Worm (Caenorhabditis elegans) whole organism, L4 larva: Measurements from ENCODE around the gene zmp-1.

Experiments
- F10B5.3 ChIP-seq: sonication (generic microtip); optimal IDR thresholded peaks from 2 replicates; lab custom pipeline; 2016; ENCODE audit warnings: mild to moderate bottlenecking, missing genetic modification characterization, missing compliant biosample characterization
- F26F4.8 ChIP-seq: fragments of 200-800 bp; sonication (Bioruptor generic); conservative IDR thresholded peaks from 2 replicates; pipeline ENCODE4 v1.3.6; 2022; ENCODE audit warnings: missing genetic modification characterization, missing compliant biosample characterization
- F44E2.7 ChIP-seq: fragments of 200-800 bp; sonication (Bioruptor generic); IDR thresholded peaks from 2 replicates; pipeline ENCODE4 v2.1.2; 2022; ENCODE audit warnings: missing genetic modification characterization, missing compliant biosample characterization
- Y105C5A.15 ChIP-seq: fragments of 200-800 bp; sonication (Bioruptor generic); IDR thresholded peaks from 2 replicates; pipeline ENCODE4 v1.3.6; 2022; ENCODE audit warnings: missing genetic modification characterization, missing compliant biosample characterization
- aha-1 ChIP-seq: fragments of 150-350 bp; peaks from one replicate; lab custom pipeline; 2014; ENCODE audit warnings: missing biosample characterization, missing genetic modification characterization
- arid-1 ChIP-seq: fragments of 200-800 bp; sonication (Bioruptor generic); conservative IDR thresholded peaks from 2 replicates; pipeline ENCODE4 v1.3.6; 2022; ENCODE audit warnings: missing genetic modification reagents, missing genetic modification characterization, missing compliant biosample characterization
- attf-4 ChIP-seq: sonication (generic microtip); optimal IDR thresholded peaks from 3 replicates; lab custom pipeline; 2017; ENCODE audit warnings: missing biosample characterization, missing genetic modification characterization
- ceh-20 ChIP-seq: fragments of 200-800 bp; sonication (Bioruptor generic); IDR thresholded peaks from 2 replicates; pipeline ENCODE4 v1.3.6; 2022; ENCODE audit warnings: missing genetic modification reagents, missing genetic modification characterization, missing compliant biosample characterization
- ceh-44 ChIP-seq: fragments of 200-800 bp; sonication (Bioruptor generic); IDR thresholded peaks from 2 replicates; pipeline ENCODE4 v1.3.6; 2022; ENCODE audit warnings: missing genetic modification reagents, missing genetic modification characterization, missing compliant biosample characterization
- ctbp-1 ChIP-seq: fragments of 200-800 bp; sonication (Bioruptor generic); IDR thresholded peaks from 2 replicates; pipeline ENCODE4 v1.3.6; 2022; ENCODE audit warnings: missing genetic modification reagents, missing genetic modification characterization, missing compliant biosample characterization
- daf-16 ChIP-seq, 3 experiments: sonication (generic microtip); optimal IDR thresholded peaks; 2 replicates each; lab custom pipeline; 2016 to 2017; ENCODE audit warnings: missing genetic modification characterization in 3 of 3, missing genetic modification reagents in 3 of 3, mild to moderate bottlenecking in 2 of 3, missing compliant biosample characterization in 2 of 3, missing biosample characterization in 1 of 3, moderate library complexity in 1 of 3
- daf-19 ChIP-seq: fragments of 200-800 bp; sonication (Bioruptor generic); conservative IDR thresholded peaks from 2 replicates; pipeline ENCODE4 v1.3.6; 2022; ENCODE audit warnings: missing genetic modification characterization, missing compliant biosample characterization
- dmd-6 ChIP-seq: fragments of 200-800 bp; sonication (Bioruptor generic); IDR thresholded peaks from 2 replicates; pipeline ENCODE4 v1.3.6; 2022; ENCODE audit warnings: missing genetic modification reagents, missing genetic modification characterization, missing compliant biosample characterization
- dmd-8 ChIP-seq: fragments of 200-800 bp; sonication (Bioruptor generic); IDR thresholded peaks from 2 replicates; pipeline ENCODE4 v1.3.6; 2022; ENCODE audit warnings: missing genetic modification characterization, missing compliant biosample characterization
- dve-1 ChIP-seq: sonication (generic microtip); optimal IDR thresholded peaks from 2 replicates; lab custom pipeline; 2017; ENCODE audit warnings: antibody characterized with exemption, mild to moderate bottlenecking, missing genetic modification characterization, missing compliant biosample characterization; ENCODE audit not compliant: insufficient read depth
- egl-27 ChIP-seq: sonication (generic microtip); optimal IDR thresholded peaks from 3 replicates; lab custom pipeline; 2017; ENCODE audit warnings: missing biosample characterization, missing genetic modification reagents, missing genetic modification characterization
- egl-43 ChIP-seq: fragments of 200-800 bp; sonication (Bioruptor generic); IDR thresholded peaks from 2 replicates; pipeline ENCODE4 v1.3.6; 2022; ENCODE audit warnings: missing genetic modification reagents, missing genetic modification characterization, missing compliant biosample characterization
- fkh-10 ChIP-seq: fragments of 150-350 bp; optimal IDR thresholded peaks from 2 replicates; lab custom pipeline; 2014; ENCODE audit warnings: missing biosample characterization, missing genetic modification reagents, missing genetic modification characterization
- hif-1 ChIP-seq, 2 experiments: sonication (generic microtip); optimal IDR thresholded peaks; 2 replicates each; lab custom pipeline; 2016 to 2017; ENCODE audit warnings: missing compliant biosample characterization in 2 of 2, missing genetic modification characterization in 2 of 2, missing genetic modification reagents in 2 of 2, missing genotype in 2 of 2, mild to moderate bottlenecking in 1 of 2
- hlh-11 ChIP-seq: fragments of 200-800 bp; sonication (Bioruptor generic); optimal IDR thresholded peaks from 2 replicates; lab custom pipeline; 2018; ENCODE audit warnings: mild to moderate bottlenecking, missing genetic modification characterization, missing compliant biosample characterization
- hlh-30 ChIP-seq: sonication (generic microtip); optimal IDR thresholded peaks from 2 replicates; lab custom pipeline; 2017; ENCODE audit warnings: antibody characterized with exemption, mild to moderate bottlenecking, missing genetic modification characterization, missing compliant biosample characterization; ENCODE audit not compliant: insufficient read depth
- hmg-1.1 ChIP-seq: fragments of 200-800 bp; sonication (Bioruptor generic); IDR thresholded peaks from 2 replicates; pipeline ENCODE4 v1.3.6; 2022; ENCODE audit warnings: missing genetic modification reagents, missing genetic modification characterization, missing compliant biosample characterization
- lin-1 ChIP-seq: fragments of 200-800 bp; sonication (Bioruptor generic); IDR thresholded peaks from 2 replicates; pipeline ENCODE4 v1.3.6; 2022; ENCODE audit warnings: missing genetic modification reagents, missing genetic modification characterization, missing compliant biosample characterization
- lsy-2 ChIP-seq, 2 experiments: fragments of 150-350 bp in 1 of 2; sonication (generic microtip) in 1 of 2; optimal IDR thresholded peaks; 2 replicates each; lab custom pipeline; 2014 to 2017; ENCODE audit warnings: missing biosample characterization in 2 of 2, missing genetic modification characterization in 2 of 2
- madf-5 ChIP-seq, 2 experiments: fragments of 200-800 bp; sonication (Bioruptor generic); IDR thresholded peaks; 2 replicates each; pipeline ENCODE4 v1.3.6; 2022; ENCODE audit warnings: missing compliant biosample characterization in 2 of 2, missing genetic modification characterization in 2 of 2
- mep-1 ChIP-seq: fragments of 150-350 bp; sonication (generic microtip); optimal IDR thresholded peaks from 3 replicates; lab custom pipeline; 2014; ENCODE audit warnings: missing biosample characterization, missing genetic modification characterization
- mes-2 ChIP-seq: sonication (generic microtip); optimal IDR thresholded peaks from 2 replicates; lab custom pipeline; 2016; ENCODE audit warnings: missing genotype, mild to moderate bottlenecking, missing genetic modification characterization, missing compliant biosample characterization; ENCODE audit not compliant: poor library complexity, severe bottlenecking
- nhr-11 ChIP-seq: fragments of 150-350 bp; optimal IDR thresholded peaks from 2 replicates; lab custom pipeline; 2014; ENCODE audit warnings: missing biosample characterization, missing genetic modification characterization
- nhr-111 ChIP-seq: fragments of 200-800 bp; sonication (Bioruptor generic); optimal IDR thresholded peaks from 2 replicates; lab custom pipeline; 2018; ENCODE audit warnings: mild to moderate bottlenecking, missing genetic modification characterization, missing compliant biosample characterization
- pha-4 ChIP-seq, 2 experiments: fragments of 150-350 bp in 1 of 2; fragments of 200-800 bp in 1 of 2; sonication (Bioruptor generic) in 1 of 2; IDR thresholded peaks in 1 of 2; optimal IDR thresholded peaks in 1 of 2; 2 replicates each; pipeline versions ENCODE4 v1.3.6 to Lab custom; 2014 to 2022; ENCODE audit warnings: missing genetic modification characterization in 2 of 2, missing genetic modification reagents in 2 of 2, missing biosample characterization in 1 of 2, missing compliant biosample characterization in 1 of 2
- php-3 ChIP-seq: fragments of 200-800 bp; sonication (Bioruptor generic); IDR thresholded peaks from 2 replicates; pipeline ENCODE4 v1.3.6; 2022; ENCODE audit warnings: missing genetic modification reagents, missing genetic modification characterization, missing compliant biosample characterization
- pqm-1 ChIP-seq: sonication (generic microtip); optimal IDR thresholded peaks from 2 replicates; lab custom pipeline; 2017; ENCODE audit warnings: missing biosample characterization, missing genetic modification characterization
- rbr-2 ChIP-seq: sonication (generic microtip); optimal IDR thresholded peaks from 2 replicates; lab custom pipeline; 2016; ENCODE audit warnings: missing genotype, missing genetic modification characterization, missing compliant biosample characterization
- set-16 ChIP-seq: fragments of 200-800 bp; sonication (Bioruptor generic); IDR thresholded peaks from 2 replicates; pipeline ENCODE4 v1.3.6; 2022; ENCODE audit warnings: missing genetic modification reagents, missing genetic modification characterization, missing compliant biosample characterization
- snpc-1.2 ChIP-seq: fragments of 200-800 bp; sonication (Bioruptor generic); IDR thresholded peaks from 2 replicates; pipeline ENCODE4 v1.3.6; 2022; ENCODE audit warnings: missing genetic modification reagents, missing genetic modification characterization, missing compliant biosample characterization
- unc-130 ChIP-seq: sonication (generic microtip); optimal IDR thresholded peaks from 2 replicates; lab custom pipeline; 2016; ENCODE audit warnings: missing genetic modification reagents, missing genetic modification characterization, missing compliant biosample characterization
- unc-62 ChIP-seq, 3 experiments: fragments of 150-350 bp in 1 of 3; sonication (generic microtip); optimal IDR thresholded peaks in 2 of 3; peaks in 1 of 3; 1 replicate in 1 of 3; 2 replicates in 2 of 3; lab custom pipeline; 2014 to 2017; ENCODE audit warnings: missing biosample characterization in 3 of 3, missing genetic modification characterization in 3 of 3, missing genetic modification reagents in 3 of 3, missing genotype in 1 of 3
- zag-1 ChIP-seq: fragments of 150-350 bp; optimal IDR thresholded peaks from 2 replicates; lab custom pipeline; 2014; ENCODE audit warnings: missing biosample characterization, missing genetic modification characterization
- zfp-2 ChIP-seq: sonication (generic microtip); optimal IDR thresholded peaks from 2 replicates; lab custom pipeline; 2016; ENCODE audit warnings: mild to moderate bottlenecking, missing genetic modification characterization, missing compliant biosample characterization
- zfp-3 ChIP-seq: fragments of 200-800 bp; sonication (Bioruptor generic); conservative IDR thresholded peaks from 2 replicates; pipeline ENCODE4 v1.3.6; 2022; ENCODE audit warnings: missing genetic modification reagents, missing genetic modification characterization, missing compliant biosample characterization
- zip-2 ChIP-seq: fragments of 150-350 bp; optimal IDR thresholded peaks from 2 replicates; lab custom pipeline; 2014; ENCODE audit warnings: missing biosample characterization, missing genetic modification characterization
- ztf-7 ChIP-seq: fragments of 150-350 bp; optimal IDR thresholded peaks from 2 replicates; lab custom pipeline; 2014; ENCODE audit warnings: missing biosample characterization, missing genetic modification characterization

zmp-1 gene

ce11 chrIII:5949817-5950216 is 17.1 kb upstream of the zmp-1 start:
- TF ChIP-seq mes-2 (peak; percentile 20), hif-1 (tag; optimal IDR thresholded peaks at IDR 0.05; lab: Kevin White, UChicago) (peak in 1 of 2 experiments; percentile 16), fkh-10 (GFP tag; lab: Kevin White, UChicago) (peak; percentile 76), aha-1 (tag; lab: Kevin White, UChicago) (peak; percentile 94), snpc-1.2 (GFP tag; lab: Robert Waterston, UW) (no peak), hlh-11 (tag; lab: Kevin White, UChicago) (peak; percentile 57), madf-5 (GFP tag; IDR thresholded peaks at IDR 0.05; lab: Robert Waterston, UW) (no peak), ceh-20 (GFP tag; lab: Robert Waterston, UW) (peak; percentile 56), rbr-2 (tag; lab: Kevin White, UChicago) (peak; percentile 36), daf-16 (GFP tag; optimal IDR thresholded peaks at IDR 0.05; lab: Kevin White, UChicago) (peak in 1 of 2 experiments; percentile 56), daf-16 (tag; optimal IDR thresholded peaks at IDR 0.05; lab: Kevin White, UChicago) (no peak), mep-1 (tag; lab: Kevin White, UChicago) (peak; percentile 54), pha-4 (GFP tag; IDR thresholded peaks at IDR 0.05; lab: Robert Waterston, UW) (peak; percentile 42; the same call in 1 of the 2 replicates), pha-4 (tag; optimal IDR thresholded peaks at IDR 0.05; lab: Kevin White, UChicago) (no peak), lin-1 (GFP tag; lab: Robert Waterston, UW) (no peak), unc-62 (GFP tag; optimal IDR thresholded peaks at IDR 0.05 in 1 of 2; lab: Kevin White, UChicago) (peak in 1 of 2 experiments; percentile 94), unc-62 (tag; optimal IDR thresholded peaks at IDR 0.05; lab: Kevin White, UChicago) (no peak), daf-19 (no peak), zag-1 (tag; lab: Kevin White, UChicago) (no peak), nhr-11 (tag; lab: Kevin White, UChicago) (peak; percentile 4), set-16 (GFP tag; lab: Robert Waterston, UW) (peak; percentile 48; the same call in 1 of the 2 replicates), hlh-30 (peak; percentile 2), ctbp-1 (GFP tag; lab: Robert Waterston, UW) (peak; percentile 50; the same call in 1 of the 2 replicates), dmd-6 (GFP tag; lab: Robert Waterston, UW) (peak; percentile 10; the same call in 1 of the 2 replicates), F10B5.3 (no peak), egl-43 (GFP tag; lab: Robert Waterston, UW) (0 out of 2 replicates have a peak, but pooled peaks have one; percentile 5), hmg-1.1 (GFP tag; lab: Robert Waterston, UW) (peak; percentile 59), lsy-2 (tag; optimal IDR thresholded peaks at IDR 0.05; lab: Kevin White, UChicago) (peak in 1 of 2 experiments; percentile 44)
- TF ChIP-seq, all 104 proteins: peak for 19

ce11 chrIII:5948986-5949385 is 16.2 kb upstream of the zmp-1 start:
- no peak for TF ChIP-seq nhr-111 (GFP tag; lab: Kevin White, UChicago)
- no peak for TF ChIP-seq ztf-7 (tag; lab: Kevin White, UChicago)
- TF ChIP-seq zfp-2 (tag; lab: Kevin White, UChicago), result no peak
- no peak for TF ChIP-seq arid-1 (GFP tag; lab: Robert Waterston, UW)
- TF ChIP-seq unc-130, result no peak
- TF ChIP-seq dmd-6 (GFP tag; lab: Robert Waterston, UW), result peak; percentile 32; the same call in 1 of the 2 replicates
- TF ChIP-seq dmd-8 (GFP tag; lab: Robert Waterston, UW), result no peak
- no peak for TF ChIP-seq pqm-1 (tag; lab: Kevin White, UChicago)
- no peak for TF ChIP-seq attf-4 (tag; lab: Kevin White, UChicago)
- TF ChIP-seq zip-2 (tag; lab: Kevin White, UChicago), result no peak
- no peak for TF ChIP-seq F44E2.7 (GFP tag; lab: Robert Waterston, UW)
- TF ChIP-seq ceh-44 (GFP tag; lab: Robert Waterston, UW), result no peak
- peak; percentile 60; the same call in 1 of the 2 replicates for TF ChIP-seq php-3 (GFP tag; lab: Robert Waterston, UW)
- TF ChIP-seq fkh-10 (GFP tag; lab: Kevin White, UChicago), result no peak
- TF ChIP-seq mep-1 (tag; lab: Kevin White, UChicago), result no peak
- TF ChIP-seq egl-27 (tag; lab: Kevin White, UChicago), result no peak
- TF ChIP-seq dve-1 (tag; lab: Kevin White, UChicago), result peak; percentile 43
- TF ChIP-seq zfp-3 (GFP tag; lab: Robert Waterston, UW), result no peak
- no peak for TF ChIP-seq Y105C5A.15 (GFP tag; lab: Robert Waterston, UW)
- TF ChIP-seq F26F4.8 (GFP tag; lab: Robert Waterston, UW), result no peak
- no peak for TF ChIP-seq rbr-2 (tag; lab: Kevin White, UChicago)
- TF ChIP-seq, all 104 proteins: peak for 3
